Worm (Caenorhabditis elegans) whole organism, mixed stage, embryonic: ENCODE data around the gene F44E5.4.

Source experiments
- ceh-43 ChIP-seq: fragments of 200-800 bp; sonication (Bioruptor generic); optimal IDR thresholded peaks from 2 replicates; lab custom pipeline; 2018; ENCODE audit warnings: mild to moderate bottlenecking, missing genetic modification characterization, moderate library complexity, missing compliant biosample characterization
- elt-3 ChIP-seq: fragments of 150-350 bp; optimal IDR thresholded peaks from 2 replicates; lab custom pipeline; 2014; ENCODE audit warnings: missing biosample characterization, missing genetic modification characterization
- lin-13 ChIP-seq: fragments of 150-350 bp; optimal IDR thresholded peaks from 2 replicates; lab custom pipeline; 2014; ENCODE audit warnings: missing biosample characterization, missing genetic modification characterization
- lin-32 ChIP-seq: fragments of 200-800 bp; sonication (Bioruptor generic); optimal IDR thresholded peaks from 2 replicates; lab custom pipeline; 2018; ENCODE audit warnings: mild to moderate bottlenecking, missing genetic modification characterization, missing compliant biosample characterization
- lsy-2 ChIP-seq: fragments of 150-350 bp; optimal IDR thresholded peaks from 2 replicates; lab custom pipeline; 2014; ENCODE audit warnings: missing biosample characterization, missing genetic modification characterization
- mab-5 ChIP-seq: fragments of 150-350 bp; optimal IDR thresholded peaks from 2 replicates; lab custom pipeline; 2014; ENCODE audit warnings: missing biosample characterization, missing genetic modification characterization
- mep-1 ChIP-seq: fragments of 150-350 bp; optimal IDR thresholded peaks from 2 replicates; lab custom pipeline; 2017; ENCODE audit warnings: missing biosample characterization, missing genetic modification reagents, missing genetic modification characterization, inconsistent platforms
- nhr-237 ChIP-seq: fragments of 150-350 bp; optimal IDR thresholded peaks from 2 replicates; lab custom pipeline; 2014; ENCODE audit warnings: missing biosample characterization, missing genetic modification characterization
- unc-39 ChIP-seq: fragments of 150-350 bp; optimal IDR thresholded peaks from 2 replicates; lab custom pipeline; 2014; ENCODE audit warnings: missing biosample characterization, missing genetic modification characterization
- unc-62 ChIP-seq: fragments of 150-350 bp; optimal IDR thresholded peaks from 2 replicates; lab custom pipeline; 2014; ENCODE audit warnings: missing biosample characterization, missing genetic modification reagents, missing genetic modification characterization
- ztf-11 ChIP-seq: fragments of 150-350 bp; optimal IDR thresholded peaks from 2 replicates; lab custom pipeline; 2014; ENCODE audit warnings: missing biosample characterization, missing genetic modification characterization

- TF ChIP-seq unc-62 = no peak
- TF ChIP-seq lin-32 (GFP tag; lab: Kevin White, UChicago) = no peak
- TF ChIP-seq lsy-2 (tag; lab: Kevin White, UChicago) = peak; percentile 93
- peak; percentile 10 for TF ChIP-seq mep-1 (tag; lab: Kevin White, UChicago)
- TF ChIP-seq ceh-43 (GFP tag; lab: Kevin White, UChicago) = peak; percentile 17
- TF ChIP-seq lin-13 (tag; lab: Kevin White, UChicago) = no peak
- TF ChIP-seq elt-3 (tag; lab: Kevin White, UChicago) = no peak
- no peak for TF ChIP-seq unc-39 (tag; lab: Kevin White, UChicago)
- no peak for TF ChIP-seq ztf-11 (tag; lab: Kevin White, UChicago)
- no peak for TF ChIP-seq nhr-237
- TF ChIP-seq mab-5 = no peak
Observed at ce11 chrII:11747889-11748288, 11.2 kb downstream of the F44E5.4 start.
